Fruit fly (Drosophila melanogaster) whole organism, embryonic: Measurements from ENCODE around the gene CG8066.

Source experiments
- Asciz ChIP-seq: fragments of 200-800 bp; sonication (Bioruptor generic); optimal IDR thresholded peaks from 2 replicates; lab custom pipeline; 2017; ENCODE audit warnings: missing biosample characterization, mild to moderate bottlenecking, missing genetic modification characterization, missing genetic modification reagents
- Bgb ChIP-seq: fragments of 200-800 bp; sonication (Bioruptor generic); IDR thresholded peaks from 2 replicates; pipeline ENCODE4 v1.3.6; 2022; ENCODE audit warnings: missing biosample characterization, missing genetic modification characterization; ENCODE audit not compliant: partially characterized antibody
- CG10543 ChIP-seq: fragments of 200-800 bp; sonication (Bioruptor generic); optimal IDR thresholded peaks from 3 replicates; lab custom pipeline; 2017; ENCODE audit warnings: missing biosample characterization, mild to moderate bottlenecking, missing genetic modification characterization, moderate library complexity
- CG10565 ChIP-seq: fragments of 200-800 bp; sonication (Bioruptor generic); optimal IDR thresholded peaks from 3 replicates; lab custom pipeline; 2016; ENCODE audit warnings: missing biosample characterization, mild to moderate bottlenecking, missing genetic modification characterization
- CG11085 ChIP-seq: fragments of 200-800 bp; sonication (Bioruptor generic); IDR thresholded peaks from 2 replicates; pipeline ENCODE4 v1.3.6; 2022; ENCODE audit warnings: missing biosample characterization, missing genetic modification characterization
- CG11504 ChIP-seq: fragments of 200-800 bp; sonication (Bioruptor generic); optimal IDR thresholded peaks from 3 replicates; lab custom pipeline; 2019; ENCODE audit warnings: missing biosample characterization, mild to moderate bottlenecking, missing genetic modification characterization, moderate library complexity
- CG12744 ChIP-seq: fragments of 200-800 bp; sonication (Bioruptor generic); optimal IDR thresholded peaks from 2 replicates; lab custom pipeline; 2016; ENCODE audit warnings: missing biosample characterization, missing genetic modification characterization
- CG13424 ChIP-seq: fragments of 200-800 bp; sonication (Bioruptor generic); optimal IDR thresholded peaks from 2 replicates; lab custom pipeline; 2019; ENCODE audit warnings: missing biosample characterization, mild to moderate bottlenecking, missing genetic modification characterization, moderate library complexity
- CG13775 ChIP-seq: fragments of 200-800 bp; sonication (Bioruptor generic); optimal IDR thresholded peaks from 3 replicates; lab custom pipeline; 2017; ENCODE audit warnings: missing biosample characterization, mild to moderate bottlenecking, missing genetic modification characterization
- CG14710 ChIP-seq: fragments of 200-800 bp; sonication (Bioruptor generic); optimal IDR thresholded peaks from 3 replicates; lab custom pipeline; 2019; ENCODE audit warnings: missing biosample characterization, mild to moderate bottlenecking, missing genetic modification characterization, moderate library complexity
- CG16813 ChIP-seq: fragments of 200-800 bp; sonication (Bioruptor generic); IDR thresholded peaks from 3 replicates; pipeline ENCODE4 v1.3.6; 2022; ENCODE audit warnings: missing biosample characterization, missing genetic modification characterization; ENCODE audit not compliant: partially characterized antibody
- CG16815 ChIP-seq: fragments of 200-800 bp; sonication (Bioruptor generic); optimal IDR thresholded peaks from 3 replicates; lab custom pipeline; 2017; ENCODE audit warnings: missing biosample characterization, mild to moderate bottlenecking, missing genetic modification characterization
- CG18599 ChIP-seq: fragments of 200-800 bp; sonication (Bioruptor generic); optimal IDR thresholded peaks from 3 replicates; lab custom pipeline; 2017; ENCODE audit warnings: missing biosample characterization, missing genetic modification characterization, mild to moderate bottlenecking, moderate library complexity, missing genetic modification reagents
- CG2199 ChIP-seq: fragments of 200-800 bp; sonication (Bioruptor generic); IDR thresholded peaks from 3 replicates; pipeline ENCODE4 v1.3.6; 2022; ENCODE audit warnings: missing biosample characterization, missing genetic modification characterization
- CG31388 ChIP-seq: fragments of 200-800 bp; sonication (Bioruptor generic); optimal IDR thresholded peaks from 2 replicates; lab custom pipeline; 2016; ENCODE audit warnings: missing biosample characterization, missing genetic modification characterization
- CG42726 ChIP-seq: fragments of 200-800 bp; sonication (Bioruptor generic); IDR thresholded peaks from 2 replicates; pipeline ENCODE4 v1.3.6; 2022; ENCODE audit warnings: missing biosample characterization, missing genetic modification characterization; ENCODE audit not compliant: partially characterized antibody
- CG6791 ChIP-seq: fragments of 200-800 bp; sonication (Bioruptor generic); IDR thresholded peaks from 3 replicates; pipeline ENCODE4 v1.3.6; 2022; ENCODE audit warnings: missing biosample characterization, missing genetic modification characterization; ENCODE audit not compliant: partially characterized antibody
- CG6813 ChIP-seq: fragments of 200-800 bp; sonication (Bioruptor generic); optimal IDR thresholded peaks from 2 replicates; lab custom pipeline; 2017; ENCODE audit warnings: missing biosample characterization, missing genetic modification characterization, mild to moderate bottlenecking, moderate library complexity, missing genetic modification reagents
- CG6854 ChIP-seq: fragments of 200-800 bp; sonication (Bioruptor generic); optimal IDR thresholded peaks from 3 replicates; lab custom pipeline; 2017; ENCODE audit warnings: missing biosample characterization, mild to moderate bottlenecking, missing genetic modification characterization
- CG7786 ChIP-seq: fragments of 200-800 bp; sonication (Bioruptor generic); optimal IDR thresholded peaks from 2 replicates; lab custom pipeline; 2016; ENCODE audit warnings: missing biosample characterization, missing genetic modification characterization
- CG7839 ChIP-seq: fragments of 200-800 bp; sonication (Bioruptor generic); optimal IDR thresholded peaks from 3 replicates; lab custom pipeline; 2018; ENCODE audit warnings: missing biosample characterization, mild to moderate bottlenecking, missing genetic modification characterization, moderate library complexity
- CG7928 ChIP-seq: fragments of 200-800 bp; sonication (Bioruptor generic); optimal IDR thresholded peaks from 2 replicates; lab custom pipeline; 2017; ENCODE audit warnings: missing biosample characterization, mild to moderate bottlenecking, missing genetic modification characterization
- Dref ChIP-seq: fragments of 200-800 bp; sonication (Bioruptor generic); IDR thresholded peaks from 2 replicates; pipeline ENCODE4 v1.3.6; 2022; ENCODE audit warnings: missing biosample characterization, missing genetic modification characterization
- GATAe ChIP-seq: fragments of 200-800 bp; sonication (Bioruptor generic); conservative IDR thresholded peaks from 2 replicates; pipeline ENCODE4 v1.3.6; 2022; ENCODE audit warnings: missing biosample characterization, missing genetic modification characterization
- H2.0 ChIP-seq: fragments of 200-800 bp; sonication (Bioruptor generic); IDR thresholded peaks from 2 replicates; pipeline ENCODE4 v1.3.6; 2022; ENCODE audit warnings: missing biosample characterization, missing genetic modification characterization
- Hand ChIP-seq: fragments of 200-800 bp; sonication (Bioruptor generic); optimal IDR thresholded peaks from 2 replicates; lab custom pipeline; 2017; ENCODE audit warnings: mild to moderate bottlenecking, missing biosample characterization, missing genetic modification reagents, missing genetic modification characterization
- Lhr ChIP-seq: fragments of 200-800 bp; sonication (Bioruptor generic); optimal IDR thresholded peaks from 3 replicates; lab custom pipeline; 2017; ENCODE audit warnings: mild to moderate bottlenecking, missing biosample characterization, missing genetic modification reagents, missing genetic modification characterization
- Myb ChIP-seq: fragments of 200-800 bp; sonication (Bioruptor generic); optimal IDR thresholded peaks from 2 replicates; lab custom pipeline; 2016; ENCODE audit warnings: missing biosample characterization, missing genetic modification characterization
- Sry-β ChIP-seq: fragments of 200-800 bp; sonication (Bioruptor generic); optimal IDR thresholded peaks from 2 replicates; lab custom pipeline; 2018; ENCODE audit warnings: missing biosample characterization, mild to moderate bottlenecking, missing genetic modification characterization, moderate library complexity
- Ssrp ChIP-seq: fragments of 200-800 bp; sonication (Bioruptor generic); optimal IDR thresholded peaks from 2 replicates; lab custom pipeline; 2018; ENCODE audit warnings: missing biosample characterization, mild to moderate bottlenecking, missing genetic modification characterization, moderate library complexity
- Taf1 ChIP-seq: fragments of 200-800 bp; sonication (Bioruptor generic); IDR thresholded peaks from 2 replicates; pipeline ENCODE4 v1.3.6; 2022; ENCODE audit warnings: missing biosample characterization, missing genetic modification characterization
- Tbp ChIP-seq: fragments of >200 bp; optimal IDR thresholded peaks from 2 replicates; lab custom pipeline; 2018; ENCODE audit warnings: missing biosample characterization, missing genetic modification characterization
- bbx ChIP-seq: fragments of 200-800 bp; sonication (Bioruptor generic); IDR thresholded peaks from 2 replicates; pipeline ENCODE4 v1.3.6; 2022; ENCODE audit warnings: missing biosample characterization, missing genetic modification characterization; ENCODE audit not compliant: partially characterized antibody
- crp ChIP-seq, 2 experiments: fragments of 200-800 bp; sonication (Bioruptor generic); optimal IDR thresholded peaks; 2 replicates in 1 of 2; 3 replicates in 1 of 2; lab custom pipeline; 2017; ENCODE audit warnings: missing biosample characterization in 2 of 2, missing genetic modification characterization in 2 of 2, mild to moderate bottlenecking in 1 of 2, moderate library complexity in 1 of 2
- exex ChIP-seq: fragments of 200-800 bp; sonication (Bioruptor generic); optimal IDR thresholded peaks from 4 replicates; lab custom pipeline; 2018; ENCODE audit warnings: missing biosample characterization, mild to moderate bottlenecking, missing genetic modification characterization, moderate library complexity
- fd64A ChIP-seq: fragments of 200-800 bp; sonication (Bioruptor generic); optimal IDR thresholded peaks from 3 replicates; lab custom pipeline; 2018; ENCODE audit warnings: missing biosample characterization, mild to moderate bottlenecking, missing genetic modification characterization
- fd96Cb ChIP-seq: fragments of 200-800 bp; sonication (Bioruptor generic); optimal IDR thresholded peaks from 2 replicates; lab custom pipeline; 2018; ENCODE audit warnings: missing biosample characterization, mild to moderate bottlenecking, missing genetic modification characterization, moderate library complexity
- ftz-f1 ChIP-seq: fragments of 200-800 bp; sonication (Bioruptor generic); optimal IDR thresholded peaks from 2 replicates; lab custom pipeline; 2016; ENCODE audit warnings: missing biosample characterization, missing genetic modification characterization
- gsb ChIP-seq: fragments of 200-800 bp; sonication (Bioruptor generic); IDR thresholded peaks from 2 replicates; pipeline ENCODE4 v1.3.6; 2022; ENCODE audit warnings: missing biosample characterization, missing genetic modification characterization
- kay ChIP-seq: fragments of 200-800 bp; sonication (Bioruptor generic); optimal IDR thresholded peaks from 2 replicates; lab custom pipeline; 2016; ENCODE audit warnings: missing biosample characterization, missing genetic modification characterization
- lab ChIP-seq: fragments of 200-800 bp; sonication (Bioruptor generic); optimal IDR thresholded peaks from 3 replicates; lab custom pipeline; 2017; ENCODE audit warnings: missing biosample characterization, missing genetic modification characterization, mild to moderate bottlenecking, moderate library complexity, missing genetic modification reagents
- mam ChIP-seq: fragments of 200-800 bp; sonication (Bioruptor generic); optimal IDR thresholded peaks from 3 replicates; lab custom pipeline; 2016; ENCODE audit warnings: missing biosample characterization, missing genetic modification characterization
- p53 ChIP-seq: fragments of 200-800 bp; sonication (Bioruptor generic); optimal IDR thresholded peaks from 2 replicates; lab custom pipeline; 2016; ENCODE audit warnings: missing biosample characterization, missing genetic modification characterization
- pfk ChIP-seq: fragments of 200-800 bp; sonication (Bioruptor generic); optimal IDR thresholded peaks from 2 replicates; lab custom pipeline; 2018; ENCODE audit warnings: missing biosample characterization, mild to moderate bottlenecking, missing genetic modification characterization, moderate library complexity
- repo ChIP-seq: fragments of 200-800 bp; sonication (Bioruptor generic); optimal IDR thresholded peaks from 2 replicates; lab custom pipeline; 2016; ENCODE audit warnings: missing biosample characterization, missing genetic modification characterization
- shn ChIP-seq: fragments of 200-800 bp; sonication (Bioruptor generic); optimal IDR thresholded peaks from 3 replicates; lab custom pipeline; 2016; ENCODE audit warnings: missing biosample characterization, missing genetic modification characterization
- unc-4 ChIP-seq: fragments of 200-800 bp; sonication (Bioruptor generic); IDR thresholded peaks from 2 replicates; pipeline ENCODE4 v1.3.6; 2022; ENCODE audit warnings: missing biosample characterization, missing genetic modification characterization; ENCODE audit not compliant: partially characterized antibody
- vvl ChIP-seq: fragments of 200-800 bp; sonication (Bioruptor generic); IDR thresholded peaks from 2 replicates; pipeline ENCODE4 v1.3.6; 2022; ENCODE audit warnings: missing biosample characterization, missing genetic modification characterization

Gene CG8066

dm6 chr3R:14574962-14575717 lies 6.5 kb upstream of the CG8066 start (continued):
- TF ChIP-seq CG7839 (tag; lab: Kevin White, UChicago) (peak; percentile 81), ftz-f1 (GFP tag; lab: Kevin White, UChicago) (no peak), CG31388 (GFP tag; lab: Kevin White, UChicago) (no peak), repo (GFP tag; lab: Kevin White, UChicago) (no peak), CG7928 (GFP tag; lab: Kevin White, UChicago) (peak; percentile 13), CG7786 (peak; percentile 58), p53 (GFP tag; lab: Kevin White, UChicago) (no peak), CG12744 (GFP tag; lab: Kevin White, UChicago) (peak; percentile 15), bbx (GFP tag; lab: Robert Waterston, UW) (no peak), Myb (GFP tag; lab: Kevin White, UChicago) (no peak), lab (GFP tag; lab: Kevin White, UChicago) (peak; percentile 74), Tbp (GFP tag; lab: Kevin White, UChicago) (no peak), pfk (GFP tag; lab: Kevin White, UChicago) (no peak), Lhr (GFP tag; lab: Kevin White, UChicago) (peak; percentile 18), CG16815 (peak; percentile 71), Sry-β (GFP tag; lab: Kevin White, UChicago) (peak; percentile 86), CG11504 (tag; lab: Kevin White, UChicago) (peak; percentile 85), CG10543 (GFP tag; lab: Kevin White, UChicago) (peak; percentile 74), CG6854 (GFP tag; lab: Kevin White, UChicago) (no peak), CG6813 (GFP tag; lab: Kevin White, UChicago) (peak; percentile 51), CG6791 (GFP tag; lab: Robert Waterston, UW) (no peak), fd64A (GFP tag; lab: Kevin White, UChicago) (no peak), vvl (GFP tag; lab: Robert Waterston, UW) (peak; percentile 58; the same call in 1 of the 2 replicates), CG16813 (GFP tag; lab: Robert Waterston, UW) (no peak), exex (tag; lab: Kevin White, UChicago) (peak; percentile 27), H2.0 (GFP tag; lab: Robert Waterston, UW) (peak; percentile 47; the same call in 1 of the 2 replicates), Taf1 (GFP tag; lab: Robert Waterston, UW) (peak; percentile 36; the same call in 1 of the 2 replicates), mam (GFP tag; lab: Kevin White, UChicago) (peak; percentile 59), unc-4 (GFP tag; lab: Robert Waterston, UW) (no peak), shn (GFP tag; lab: Kevin White, UChicago) (peak; percentile 29), CG42726 (GFP tag; lab: Robert Waterston, UW) (no peak), fd96Cb (tag; lab: Kevin White, UChicago) (peak; percentile 76), CG13775 (peak; percentile 79), CG10565 (GFP tag; lab: Kevin White, UChicago) (no peak), CG11085 (GFP tag; lab: Robert Waterston, UW) (peak; percentile 43; the same call in 1 of the 2 replicates), CG18599 (GFP tag; lab: Kevin White, UChicago) (peak; percentile 84), Ssrp (tag; lab: Kevin White, UChicago) (peak; percentile 69), CG2199 (GFP tag; lab: Robert Waterston, UW) (no peak), CG14710 (tag; lab: Kevin White, UChicago) (peak; percentile 84), Dref (GFP tag; lab: Robert Waterston, UW) (no peak), GATAe (GFP tag; lab: Robert Waterston, UW) (no peak), Hand (GFP tag; lab: Kevin White, UChicago) (peak; percentile 16), crp (GFP tag; optimal IDR thresholded peaks at IDR 0.05; lab: Kevin White, UChicago) (peak in 1 of 2 experiments; percentile 45), kay (GFP tag; lab: Kevin White, UChicago) (peak; percentile 53), gsb (GFP tag; lab: Robert Waterston, UW) (no peak), Asciz (GFP tag; lab: Kevin White, UChicago) (peak; percentile 54), Bgb (GFP tag; lab: Robert Waterston, UW) (no peak), CG13424 (tag; lab: Kevin White, UChicago) (peak; percentile 85)
